Worm (Caenorhabditis elegans) whole organism, late embryonic: ENCODE measurements around the gene K04E7.1.

ENCODE experiments used
- C08G9.2 ChIP-seq: sonication (generic microtip); optimal IDR thresholded peaks from 2 replicates; lab custom pipeline; 2016; ENCODE audit warnings: mild to moderate bottlenecking, missing genetic modification characterization, moderate library complexity, missing compliant biosample characterization
- unc-55 ChIP-seq: sonication (generic microtip); optimal IDR thresholded peaks from 2 replicates; lab custom pipeline; 2017; ENCODE audit warnings: missing biosample characterization, missing genetic modification reagents, missing genetic modification characterization

DNA sequence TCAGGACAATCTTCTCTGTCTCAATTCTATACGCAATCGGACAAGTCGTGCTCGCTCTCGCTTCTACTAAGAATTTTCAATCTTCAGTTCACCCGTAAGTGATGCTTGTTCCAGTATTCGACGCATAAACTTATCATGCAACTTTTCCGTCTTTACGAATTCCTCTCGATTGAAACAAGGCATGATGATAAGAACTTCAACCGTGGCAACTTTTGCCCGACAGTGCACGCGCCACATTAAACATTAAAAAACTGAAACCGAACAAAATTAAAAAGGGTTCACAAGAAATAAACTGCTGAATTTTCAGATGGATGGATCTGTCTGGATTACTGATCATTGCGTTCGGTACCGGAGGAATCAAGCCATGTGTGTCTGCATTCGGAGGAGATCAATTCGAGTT is 3.4 kb upstream of the K04E7.1 start:
- TF ChIP-seq C08G9.2 = no peak
- no peak for TF ChIP-seq unc-55 (GFP tag; lab: Kevin White, UChicago)
